Worm (Caenorhabditis elegans) whole organism, L4 larva: ENCODE measurements around the gene vha-17.

Experiments
- ZK337.2 ChIP-seq: fragments of 200-800 bp; sonication (Bioruptor generic); IDR thresholded peaks from 2 replicates; pipeline ENCODE4 v1.3.6; 2022; ENCODE audit warnings: missing genetic modification reagents, missing genetic modification characterization, missing compliant biosample characterization
- ama-1 ChIP-seq: fragments of 150-350 bp; optimal IDR thresholded peaks from 2 replicates; lab custom pipeline; 2014; ENCODE audit warnings: inconsistent platforms, mixed read lengths
- dpl-1 ChIP-seq: fragments of 150-350 bp; optimal IDR thresholded peaks from 2 replicates; lab custom pipeline; 2014; ENCODE audit warnings: missing biosample characterization, missing genetic modification reagents, missing genetic modification characterization
- hlh-11 ChIP-seq: fragments of 200-800 bp; sonication (Bioruptor generic); optimal IDR thresholded peaks from 2 replicates; lab custom pipeline; 2018; ENCODE audit warnings: mild to moderate bottlenecking, missing genetic modification characterization, missing compliant biosample characterization
- nhr-11 ChIP-seq: fragments of 150-350 bp; optimal IDR thresholded peaks from 2 replicates; lab custom pipeline; 2014; ENCODE audit warnings: missing biosample characterization, missing genetic modification characterization
- spr-1 ChIP-seq: sonication (generic microtip); optimal IDR thresholded peaks from 2 replicates; lab custom pipeline; 2016; ENCODE audit warnings: mild to moderate bottlenecking, missing genetic modification characterization, missing compliant biosample characterization

- TF ChIP-seq ZK337.2 (no peak), hlh-11 (no peak), ama-1 (lab: Kevin White, UChicago) (no peak), nhr-11 (tag; lab: Kevin White, UChicago) (no peak), spr-1 (tag; lab: Kevin White, UChicago) (no peak), dpl-1 (GFP tag; lab: Kevin White, UChicago) (no peak)
Observed at ce11 chrIV:9323989-9324506, 2.4 kb downstream of the vha-17 start, which contains the start of the genes nspg-11 and F49C12.15.
